Worm (Caenorhabditis elegans) whole organism, young adult: ENCODE results near the gene F26F2.11.

Source experiments
- B0035.1 ChIP-seq: sonication (generic microtip); optimal IDR thresholded peaks from 2 replicates; lab custom pipeline; 2016; ENCODE audit warnings: missing genetic modification characterization, mild to moderate bottlenecking, missing compliant biosample characterization, missing genotype, missing genetic modification reagents
- C06A6.2 ChIP-seq: fragments of 200-800 bp; sonication (Bioruptor generic); conservative IDR thresholded peaks from 2 replicates; pipeline ENCODE4 v1.3.6; 2022; ENCODE audit warnings: missing genetic modification characterization, missing compliant biosample characterization
- F22D6.2 ChIP-seq: sonication (generic microtip); optimal IDR thresholded peaks from 2 replicates; lab custom pipeline; 2016; ENCODE audit warnings: mild to moderate bottlenecking, missing genetic modification characterization, missing compliant biosample characterization
- F23B12.7 ChIP-seq: sonication (generic microtip); optimal IDR thresholded peaks from 2 replicates; lab custom pipeline; 2017; ENCODE audit warnings: missing genetic modification characterization, mild to moderate bottlenecking, missing compliant biosample characterization, antibody characterized with exemption, moderate library complexity; ENCODE audit not compliant: insufficient read depth
- F37B4.10 ChIP-seq: fragments of 200-800 bp; sonication (Bioruptor generic); IDR thresholded peaks from 2 replicates; pipeline ENCODE4 v1.3.6; 2022; ENCODE audit warnings: missing genetic modification characterization, missing compliant biosample characterization
- F39B2.1 ChIP-seq: fragments of 200-800 bp; sonication (Bioruptor generic); IDR thresholded peaks from 2 replicates; pipeline ENCODE4 v1.3.6; 2022; ENCODE audit warnings: missing genetic modification reagents, missing genetic modification characterization, missing compliant biosample characterization
- F55B11.4 ChIP-seq: sonication (generic microtip); optimal IDR thresholded peaks from 2 replicates; lab custom pipeline; 2016; ENCODE audit warnings: missing compliant biosample characterization, missing genetic modification characterization, borderline replicate concordance; ENCODE audit not compliant: insufficient read depth
- K11D2.4 ChIP-seq: fragments of 200-800 bp; sonication (Bioruptor generic); IDR thresholded peaks from 2 replicates; pipeline ENCODE4 v1.3.6; 2022; ENCODE audit warnings: missing genetic modification reagents, missing genetic modification characterization, missing compliant biosample characterization
- T26A5.8 ChIP-seq: sonication (generic microtip); optimal IDR thresholded peaks from 2 replicates; lab custom pipeline; 2016; ENCODE audit warnings: missing genetic modification characterization, missing compliant biosample characterization
- Y67H2A.10 ChIP-seq: fragments of 200-800 bp; sonication (Bioruptor generic); conservative IDR thresholded peaks from 2 replicates; pipeline ENCODE4 v1.3.6; 2022; ENCODE audit warnings: missing genetic modification reagents, missing genetic modification characterization, missing compliant biosample characterization
- Y79H2A.3 ChIP-seq: fragments of 200-800 bp; sonication (Bioruptor generic); conservative IDR thresholded peaks from 2 replicates; pipeline ENCODE4 v1.3.6; 2022; ENCODE audit warnings: missing genetic modification reagents, missing genetic modification characterization, missing compliant biosample characterization
- akir-1 ChIP-seq: fragments of 200-800 bp; sonication (Bioruptor generic); optimal IDR thresholded peaks from 2 replicates; lab custom pipeline; 2018; ENCODE audit warnings: mild to moderate bottlenecking, missing genetic modification characterization, moderate library complexity, missing compliant biosample characterization
- aptf-3 ChIP-seq: fragments of 200-800 bp; sonication (Bioruptor generic); IDR thresholded peaks from 2 replicates; pipeline ENCODE4 v1.3.6; 2022; ENCODE audit warnings: missing genetic modification characterization, missing compliant biosample characterization
- athp-1 ChIP-seq: sonication (generic microtip); optimal IDR thresholded peaks from 2 replicates; lab custom pipeline; 2017; ENCODE audit warnings: mild to moderate bottlenecking, missing genetic modification characterization, missing compliant biosample characterization
- attf-3 ChIP-seq: fragments of 200-800 bp; sonication (Bioruptor generic); conservative IDR thresholded peaks from 2 replicates; pipeline ENCODE4 v1.3.6; 2022; ENCODE audit warnings: missing genetic modification reagents, missing genetic modification characterization, missing compliant biosample characterization
- attf-5 ChIP-seq: fragments of 200-800 bp; sonication (Bioruptor generic); optimal IDR thresholded peaks from 2 replicates; lab custom pipeline; 2018; ENCODE audit warnings: mild to moderate bottlenecking, missing genetic modification characterization, missing compliant biosample characterization
- ceh-100 ChIP-seq: fragments of 200-800 bp; sonication (Bioruptor generic); IDR thresholded peaks from 2 replicates; pipeline ENCODE4 v1.3.6; 2022; ENCODE audit warnings: missing genetic modification reagents, missing genetic modification characterization, missing compliant biosample characterization
- dpff-1 ChIP-seq: sonication (generic microtip); optimal IDR thresholded peaks from 2 replicates; lab custom pipeline; 2017; ENCODE audit warnings: mild to moderate bottlenecking, missing genetic modification characterization, missing compliant biosample characterization
- ekl-4 ChIP-seq: fragments of 200-800 bp; sonication (Bioruptor generic); IDR thresholded peaks from 2 replicates; pipeline ENCODE4 v1.3.6; 2022; ENCODE audit warnings: missing genetic modification reagents, missing genetic modification characterization, missing compliant biosample characterization
- ets-4 ChIP-seq: fragments of 200-800 bp; sonication (Bioruptor generic); optimal IDR thresholded peaks from 2 replicates; lab custom pipeline; 2018; ENCODE audit warnings: mild to moderate bottlenecking, missing genetic modification characterization, missing compliant biosample characterization
- gei-17 ChIP-seq: fragments of 200-800 bp; sonication (Bioruptor generic); optimal IDR thresholded peaks from 2 replicates; lab custom pipeline; 2018; ENCODE audit warnings: mild to moderate bottlenecking, missing genetic modification characterization, missing compliant biosample characterization
- hlh-26 ChIP-seq: fragments of 200-800 bp; sonication (Bioruptor generic); conservative IDR thresholded peaks from 2 replicates; pipeline ENCODE4 v1.3.6; 2022; ENCODE audit warnings: missing genetic modification reagents, missing genetic modification characterization, missing compliant biosample characterization
- hmg-20 ChIP-seq: fragments of 200-800 bp; sonication (Bioruptor generic); IDR thresholded peaks from 2 replicates; pipeline ENCODE4 v1.3.6; 2022; ENCODE audit warnings: missing genetic modification reagents, missing genetic modification characterization, missing compliant biosample characterization
- hsf-1 ChIP-seq: fragments of 200-800 bp; sonication (Bioruptor generic); IDR thresholded peaks from 2 replicates; pipeline ENCODE4 v1.3.6; 2022; ENCODE audit warnings: missing genetic modification reagents, missing genetic modification characterization, missing compliant biosample characterization
- lir-1 ChIP-seq: fragments of 200-800 bp; sonication (Bioruptor generic); conservative IDR thresholded peaks from 2 replicates; pipeline ENCODE4 v1.3.6; 2022; ENCODE audit warnings: missing genetic modification reagents, missing genetic modification characterization, missing compliant biosample characterization
- madf-10 ChIP-seq: sonication (generic microtip); optimal IDR thresholded peaks from 2 replicates; lab custom pipeline; 2016; ENCODE audit warnings: mild to moderate bottlenecking, missing genetic modification characterization, missing compliant biosample characterization
- pha-4 ChIP-seq: fragments of 150-350 bp; sonication (generic microtip); optimal IDR thresholded peaks from 2 replicates; lab custom pipeline; 2014; ENCODE audit warnings: missing biosample characterization, missing genetic modification reagents, missing genetic modification characterization
- sea-2 ChIP-seq: fragments of 200-800 bp; sonication (Bioruptor generic); IDR thresholded peaks from 2 replicates; pipeline ENCODE4 v1.3.6; 2022; ENCODE audit warnings: missing genetic modification characterization, missing compliant biosample characterization
- snpc-1.3 ChIP-seq: sonication (generic microtip); optimal IDR thresholded peaks from 2 replicates; lab custom pipeline; 2017; ENCODE audit warnings: missing genetic modification characterization, mild to moderate bottlenecking, missing compliant biosample characterization, antibody characterized with exemption, moderate library complexity, missing genotype, missing genetic modification reagents; ENCODE audit not compliant: insufficient read depth
- snpc-3.4 ChIP-seq: sonication (generic microtip); optimal IDR thresholded peaks from 2 replicates; lab custom pipeline; 2017; ENCODE audit warnings: missing genetic modification characterization, mild to moderate bottlenecking, missing compliant biosample characterization, antibody characterized with exemption, moderate library complexity, missing genotype, missing genetic modification reagents
- tbx-9 ChIP-seq: sonication (generic microtip); optimal IDR thresholded peaks from 2 replicates; lab custom pipeline; 2016; ENCODE audit warnings: borderline replicate concordance, missing genetic modification characterization, inconsistent platforms, missing compliant biosample characterization
- tlf-1 ChIP-seq: fragments of 200-800 bp; sonication (Bioruptor generic); optimal IDR thresholded peaks from 2 replicates; lab custom pipeline; 2018; ENCODE audit warnings: mild to moderate bottlenecking, missing genetic modification characterization, missing compliant biosample characterization
- ztf-18 ChIP-seq: sonication (generic microtip); optimal IDR thresholded peaks from 2 replicates; lab custom pipeline; 2016; ENCODE audit warnings: missing genotype, mild to moderate bottlenecking, missing genetic modification characterization, missing compliant biosample characterization
- ztf-28 ChIP-seq: fragments of 200-800 bp; sonication (Bioruptor generic); IDR thresholded peaks from 2 replicates; pipeline ENCODE4 v1.3.6; 2022; ENCODE audit warnings: missing genetic modification reagents, missing genetic modification characterization, missing compliant biosample characterization
- ztf-6 ChIP-seq: fragments of 200-800 bp; sonication (Bioruptor generic); IDR thresholded peaks from 2 replicates; pipeline ENCODE4 v1.3.6; 2022; ENCODE audit warnings: missing genetic modification reagents, missing genetic modification characterization, missing compliant biosample characterization

Gene F26F2.11

DNA sequence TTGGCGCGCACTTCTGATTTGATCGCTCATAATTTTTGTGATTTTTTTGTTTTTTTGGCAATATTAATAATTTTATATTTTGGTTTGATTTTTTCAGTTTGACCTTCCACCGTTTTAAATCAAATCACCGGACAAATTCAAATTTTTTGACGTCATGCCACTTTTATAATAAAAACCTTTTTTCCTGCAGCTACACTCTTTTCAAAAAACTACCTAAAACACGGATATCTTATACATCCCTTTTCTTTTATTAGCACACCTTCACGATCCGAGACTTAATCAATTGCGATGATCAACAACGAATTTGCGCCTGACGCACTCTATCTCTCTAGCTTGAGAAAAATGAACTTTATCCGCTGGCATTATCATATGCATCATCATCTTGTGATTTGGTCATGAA is 13.9 kb upstream of the F26F2.11 start, which contains the start of gene grd-2:
Gene grd-2 (plus strand): TSS at position 301 of the 400 bp plus-strand sequence.
- TF ChIP-seq lir-1 (no peak), ztf-28 (no peak), ets-4 (GFP tag; lab: Kevin White, UChicago) (no peak), F22D6.2 (no peak), tbx-9 (tag; lab: Kevin White, UChicago) (no peak), Y79H2A.3 (GFP tag; lab: Robert Waterston, UW) (no peak), dpff-1 (tag; lab: Kevin White, UChicago) (no peak), ztf-6 (GFP tag; lab: Robert Waterston, UW) (no peak), tlf-1 (GFP tag; lab: Kevin White, UChicago) (no peak), snpc-3.4 (tag; lab: Kevin White, UChicago) (no peak), pha-4 (tag; lab: Kevin White, UChicago) (no peak), aptf-3 (GFP tag; lab: Robert Waterston, UW) (no peak), C06A6.2 (no peak)

DNA sequence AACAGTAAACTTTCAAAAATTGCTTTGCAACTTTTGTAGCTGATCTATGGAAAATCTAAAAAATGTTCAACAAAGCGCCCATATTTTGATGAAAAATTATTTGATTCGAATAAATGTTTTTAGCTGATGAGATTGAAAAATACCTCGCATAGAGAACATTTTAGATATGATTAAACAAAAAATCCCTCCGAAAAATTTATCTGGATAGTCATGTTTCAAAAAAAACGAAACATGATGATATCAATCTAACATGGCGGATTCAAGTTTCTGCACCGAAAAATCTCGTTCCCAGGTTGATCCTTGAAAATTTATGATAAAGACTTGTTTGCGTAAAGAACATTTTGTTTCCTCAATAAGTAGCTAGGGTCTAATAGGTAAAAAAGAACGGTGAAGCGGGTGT is 13.1 kb upstream of the F26F2.11 start, which contains the start of gene ttr-12:
Gene ttr-12 (minus strand): TSS at position 101 of the 400 bp plus-strand sequence.
- no peak for TF ChIP-seq F55B11.4 (tag; lab: Kevin White, UChicago)
- TF ChIP-seq snpc-1.3 (tag; lab: Kevin White, UChicago): no peak
- no peak for TF ChIP-seq ceh-100 (GFP tag; lab: Robert Waterston, UW)
- TF ChIP-seq attf-5 (GFP tag; lab: Kevin White, UChicago): no peak
- TF ChIP-seq hsf-1 (GFP tag; lab: Robert Waterston, UW): no peak
- TF ChIP-seq akir-1: no peak
- TF ChIP-seq, all 124 proteins: peak for 0

DNA sequence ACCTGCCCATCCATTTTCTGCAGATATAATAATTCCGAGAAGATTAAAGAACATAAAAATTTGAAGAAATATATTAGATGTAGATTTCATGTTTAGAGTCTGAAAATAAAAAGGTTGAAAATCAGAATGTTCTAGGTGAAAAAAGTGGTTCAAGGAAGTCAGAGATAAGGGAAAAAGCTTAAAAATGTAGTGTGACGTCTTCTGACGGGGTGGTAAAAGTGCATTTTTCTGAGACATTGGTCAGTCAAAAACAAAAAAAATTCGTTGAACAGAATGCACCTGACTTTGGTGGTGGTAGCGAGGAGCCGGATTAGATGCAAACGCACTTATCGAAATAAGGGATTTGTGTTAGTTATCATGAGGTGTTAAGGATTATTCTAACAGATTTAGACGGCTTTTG is 11.1 kb upstream of the F26F2.11 start, which contains the start of gene F46B3.23:
Gene F46B3.23 (minus strand): TSS at position 101 of the 400 bp plus-strand sequence.
- TF ChIP-seq F23B12.7 (tag; lab: Kevin White, UChicago) (no peak), sea-2 (GFP tag; lab: Robert Waterston, UW) (no peak), gei-17 (no peak), hmg-20 (GFP tag; lab: Robert Waterston, UW) (no peak), attf-5 (GFP tag; lab: Kevin White, UChicago) (no peak), attf-3 (GFP tag; lab: Robert Waterston, UW) (no peak), ztf-18 (tag; lab: Kevin White, UChicago) (no peak), athp-1 (tag; lab: Kevin White, UChicago) (no peak), B0035.1 (tag; lab: Kevin White, UChicago) (no peak), ekl-4 (no peak), F37B4.10 (GFP tag; lab: Robert Waterston, UW) (no peak), hlh-26 (GFP tag; lab: Robert Waterston, UW) (no peak), K11D2.4 (GFP tag; lab: Robert Waterston, UW) (no peak), F39B2.1 (GFP tag; lab: Robert Waterston, UW) (no peak), T26A5.8 (tag; lab: Kevin White, UChicago) (no peak), F55B11.4 (tag; lab: Kevin White, UChicago) (no peak), Y67H2A.10 (GFP tag; lab: Robert Waterston, UW) (no peak), madf-10 (no peak)
- TF ChIP-seq, all 124 proteins: peak for 0
